Worm (Caenorhabditis elegans) whole organism, L3 larva: Measurements from ENCODE around the gene T08G5.3.

Experiments
- R02D3.7 ChIP-seq: fragments of 150-350 bp; optimal IDR thresholded peaks from 2 replicates; lab custom pipeline; 2014; ENCODE audit warnings: missing biosample characterization, missing genetic modification characterization
- ZK546.5 ChIP-seq: sonication (generic microtip); optimal IDR thresholded peaks from 2 replicates; lab custom pipeline; 2017; ENCODE audit warnings: missing biosample characterization, missing genetic modification characterization
- aly-2 ChIP-seq: fragments of 150-350 bp; optimal IDR thresholded peaks from 2 replicates; lab custom pipeline; 2014; ENCODE audit warnings: missing biosample characterization, missing genetic modification characterization
- ceh-28 ChIP-seq: fragments of 150-350 bp; optimal IDR thresholded peaks from 2 replicates; lab custom pipeline; 2014; ENCODE audit warnings: missing biosample characterization, missing genetic modification reagents, missing genetic modification characterization
- ceh-82 ChIP-seq: fragments of 150-350 bp; optimal IDR thresholded peaks from 2 replicates; lab custom pipeline; 2014; ENCODE audit warnings: missing biosample characterization, missing genetic modification characterization
- ceh-9 ChIP-seq: sonication (generic microtip); optimal IDR thresholded peaks from 2 replicates; lab custom pipeline; 2018; ENCODE audit warnings: missing biosample characterization, missing genetic modification characterization
- egl-27 ChIP-seq: sonication (generic microtip); optimal IDR thresholded peaks from 4 replicates; lab custom pipeline; 2017; ENCODE audit warnings: missing biosample characterization, missing genetic modification reagents, missing genetic modification characterization
- egl-5 ChIP-seq: fragments of 150-350 bp; optimal IDR thresholded peaks from 2 replicates; lab custom pipeline; 2017; ENCODE audit warnings: missing biosample characterization, missing genetic modification reagents, missing genetic modification characterization, inconsistent platforms
- elt-1 ChIP-seq: fragments of 150-350 bp; optimal IDR thresholded peaks from 2 replicates; lab custom pipeline; 2014; ENCODE audit warnings: missing biosample characterization, missing genetic modification characterization
- eor-1 ChIP-seq, 2 experiments: fragments of 150-350 bp; optimal IDR thresholded peaks; 2 replicates each; lab custom pipeline; 2014 to 2018; ENCODE audit warnings: missing biosample characterization in 2 of 2, missing genetic modification characterization in 2 of 2
- fkh-10 ChIP-seq: sonication (generic microtip); optimal IDR thresholded peaks from 2 replicates; lab custom pipeline; 2017; ENCODE audit warnings: missing biosample characterization, missing genetic modification reagents, missing genetic modification characterization
- fkh-2 ChIP-seq: fragments of 150-350 bp; optimal IDR thresholded peaks from 2 replicates; lab custom pipeline; 2014; ENCODE audit warnings: missing biosample characterization, missing genetic modification reagents, missing genetic modification characterization
- fos-1 ChIP-seq: fragments of 150-350 bp; optimal IDR thresholded peaks from 2 replicates; lab custom pipeline; 2014; ENCODE audit warnings: missing biosample characterization, missing genetic modification characterization
- hmg-11 ChIP-seq: sonication (generic microtip); optimal IDR thresholded peaks from 2 replicates; lab custom pipeline; 2016; ENCODE audit warnings: missing genetic modification characterization, missing compliant biosample characterization
- lin-39 ChIP-seq: fragments of 150-350 bp; optimal IDR thresholded peaks from 2 replicates; lab custom pipeline; 2018; ENCODE audit warnings: missing biosample characterization, missing genetic modification reagents, missing genetic modification characterization
- lsy-12 ChIP-seq: sonication (generic microtip); optimal IDR thresholded peaks from 2 replicates; lab custom pipeline; 2016; ENCODE audit warnings: mild to moderate bottlenecking, missing genetic modification characterization, missing compliant biosample characterization
- mdl-1 ChIP-seq: fragments of 150-350 bp; optimal IDR thresholded peaks from 2 replicates; lab custom pipeline; 2014; ENCODE audit warnings: missing biosample characterization, missing genetic modification characterization
- mml-1 ChIP-seq: fragments of 150-350 bp; sonication (generic microtip); optimal IDR thresholded peaks from 3 replicates; lab custom pipeline; 2014; ENCODE audit warnings: missing biosample characterization, missing genetic modification characterization
- nfya-1 ChIP-seq: sonication (generic microtip); optimal IDR thresholded peaks from 2 replicates; lab custom pipeline; 2017; ENCODE audit warnings: missing genetic modification characterization, mild to moderate bottlenecking, missing compliant biosample characterization, antibody characterized with exemption, moderate library complexity; ENCODE audit not compliant: insufficient read depth
- nhr-11 ChIP-seq: fragments of 150-350 bp; optimal IDR thresholded peaks from 2 replicates; lab custom pipeline; 2014; ENCODE audit warnings: missing biosample characterization, missing genetic modification characterization
- nhr-23 ChIP-seq: fragments of 150-350 bp; optimal IDR thresholded peaks from 2 replicates; lab custom pipeline; 2014; ENCODE audit warnings: missing biosample characterization, missing genetic modification reagents, missing genetic modification characterization
- nhr-25 ChIP-seq: sonication (generic microtip); optimal IDR thresholded peaks from 2 replicates; lab custom pipeline; 2017; ENCODE audit warnings: missing biosample characterization, missing genetic modification characterization
- nhr-28 ChIP-seq: fragments of 150-350 bp; optimal IDR thresholded peaks from 2 replicates; lab custom pipeline; 2014; ENCODE audit warnings: missing biosample characterization, missing genetic modification characterization
- nhr-43 ChIP-seq: sonication (generic microtip); optimal IDR thresholded peaks from 2 replicates; lab custom pipeline; 2016; ENCODE audit warnings: mild to moderate bottlenecking, missing genetic modification characterization, missing compliant biosample characterization; ENCODE audit not compliant: poor library complexity, severe bottlenecking
- nhr-76 ChIP-seq: fragments of 150-350 bp; sonication (generic microtip); optimal IDR thresholded peaks from 5 replicates; lab custom pipeline; 2014; ENCODE audit warnings: missing biosample characterization, missing genetic modification characterization
- nhr-77 ChIP-seq: fragments of 150-350 bp; optimal IDR thresholded peaks from 2 replicates; lab custom pipeline; 2014; ENCODE audit warnings: missing biosample characterization, missing genetic modification characterization
- pha-4 ChIP-seq: fragments of 150-350 bp; optimal IDR thresholded peaks from 2 replicates; lab custom pipeline; 2014; ENCODE audit warnings: missing biosample characterization, missing genetic modification reagents, missing genetic modification characterization
- pqm-1 ChIP-seq: fragments of 150-350 bp; optimal IDR thresholded peaks from 2 replicates; lab custom pipeline; 2017; ENCODE audit warnings: missing biosample characterization, missing genetic modification characterization, inconsistent platforms
- sea-2 ChIP-seq: fragments of 150-350 bp; sonication (generic microtip); optimal IDR thresholded peaks from 4 replicates; lab custom pipeline; 2014; ENCODE audit warnings: missing biosample characterization, missing genetic modification reagents, missing genetic modification characterization
- skn-1 ChIP-seq: fragments of 150-350 bp; optimal IDR thresholded peaks from 2 replicates; lab custom pipeline; 2014; ENCODE audit warnings: missing biosample characterization, missing genetic modification characterization
- snpc-4 ChIP-seq: fragments of 150-350 bp; optimal IDR thresholded peaks from 2 replicates; lab custom pipeline; 2014; ENCODE audit warnings: missing biosample characterization, missing genetic modification characterization
- tbx-2 ChIP-seq: sonication (generic microtip); optimal IDR thresholded peaks from 2 replicates; lab custom pipeline; 2016; ENCODE audit warnings: mild to moderate bottlenecking, missing genetic modification characterization, missing compliant biosample characterization
- unc-39 ChIP-seq: sonication (generic microtip); optimal IDR thresholded peaks from 4 replicates; lab custom pipeline; 2017; ENCODE audit warnings: missing biosample characterization, missing genetic modification characterization
- zag-1 ChIP-seq: fragments of 150-350 bp; optimal IDR thresholded peaks from 2 replicates; lab custom pipeline; 2014; ENCODE audit warnings: missing biosample characterization, missing genetic modification characterization

Gene T08G5.3

DNA sequence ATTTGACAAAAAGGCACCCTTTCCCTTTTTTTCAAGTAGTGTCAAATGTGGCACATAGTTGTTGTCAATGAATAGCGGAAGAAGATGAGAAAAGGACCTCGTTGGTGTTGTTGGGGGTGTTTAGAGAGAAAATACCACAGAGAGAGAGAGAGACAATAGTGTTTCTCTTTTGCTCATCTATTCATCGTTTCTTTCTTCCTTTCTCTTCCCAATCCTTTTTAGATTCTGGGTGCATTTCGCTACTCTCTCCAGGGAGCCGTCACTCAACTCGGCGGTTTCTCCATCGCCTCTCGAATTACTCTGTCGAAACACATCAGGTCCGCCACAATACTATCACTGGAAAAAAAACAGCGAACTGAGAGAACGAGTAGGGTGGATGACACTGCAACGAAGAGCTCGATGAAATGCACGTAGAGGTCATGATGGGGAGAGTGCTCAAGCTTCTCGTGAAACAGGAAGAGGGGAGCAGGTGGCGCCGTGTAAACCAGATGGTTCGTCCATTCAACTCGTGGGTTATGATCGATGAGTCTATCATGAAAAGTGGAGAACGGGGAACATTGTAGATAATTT lies 23.6 kb downstream of the T08G5.3 start:
- TF ChIP-seq nhr-28 (tag; lab: Kevin White, UChicago): no peak
- TF ChIP-seq elt-1 (tag; lab: Kevin White, UChicago): no peak
- TF ChIP-seq egl-5 (tag; lab: Kevin White, UChicago): peak; percentile 53
- TF ChIP-seq nhr-43 (tag; lab: Kevin White, UChicago): no peak
- no peak for TF ChIP-seq unc-39 (tag; lab: Kevin White, UChicago)
- no peak for TF ChIP-seq nhr-23
- peak; percentile 8 for TF ChIP-seq hmg-11 (tag; lab: Kevin White, UChicago)
- TF ChIP-seq pqm-1: no peak
- no peak for TF ChIP-seq zag-1 (tag; lab: Kevin White, UChicago)
- TF ChIP-seq snpc-4 (tag; lab: Kevin White, UChicago): peak; percentile 0
- no peak for TF ChIP-seq fkh-10 (GFP tag; lab: Kevin White, UChicago)
- TF ChIP-seq nfya-1 (tag; lab: Kevin White, UChicago): peak; percentile 29
- TF ChIP-seq R02D3.7 (tag; lab: Kevin White, UChicago): no peak

DNA sequence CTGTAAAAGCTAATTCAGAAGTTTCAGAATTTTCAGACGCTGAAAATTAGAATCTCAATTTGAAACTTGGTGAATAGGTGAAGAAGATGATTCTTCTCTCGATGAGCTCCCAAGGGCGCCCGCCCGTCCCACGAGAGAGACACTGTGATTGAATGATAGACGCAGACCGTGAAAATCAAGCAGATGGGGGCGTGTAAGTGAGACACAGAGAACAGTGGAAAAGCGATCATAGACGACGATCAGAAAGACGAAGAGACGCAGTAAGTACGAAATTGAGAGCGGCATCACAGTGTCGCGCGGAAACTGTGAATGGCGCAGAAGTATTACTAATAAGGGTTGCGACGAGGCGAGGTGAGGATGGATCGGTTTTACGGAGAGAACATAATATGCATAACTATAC lies 24.9 kb downstream of the T08G5.3 start:
- TF ChIP-seq egl-5 (tag; lab: Kevin White, UChicago) (no peak), nhr-11 (no peak), R02D3.7 (tag; lab: Kevin White, UChicago) (no peak), lin-39 (tag; lab: Kevin White, UChicago) (no peak), unc-39 (tag; lab: Kevin White, UChicago) (no peak), pha-4 (peak; percentile 43), pqm-1 (peak; percentile 21), zag-1 (tag; lab: Kevin White, UChicago) (no peak), snpc-4 (tag; lab: Kevin White, UChicago) (no peak), tbx-2 (tag; lab: Kevin White, UChicago) (no peak), fkh-2 (tag; lab: Kevin White, UChicago) (no peak), sea-2 (GFP tag; lab: Kevin White, UChicago) (no peak), nhr-23 (no peak), mml-1 (tag; lab: Kevin White, UChicago) (no peak), nhr-25 (tag; lab: Kevin White, UChicago) (peak; percentile 35), fkh-10 (GFP tag; lab: Kevin White, UChicago) (no peak)

DNA sequence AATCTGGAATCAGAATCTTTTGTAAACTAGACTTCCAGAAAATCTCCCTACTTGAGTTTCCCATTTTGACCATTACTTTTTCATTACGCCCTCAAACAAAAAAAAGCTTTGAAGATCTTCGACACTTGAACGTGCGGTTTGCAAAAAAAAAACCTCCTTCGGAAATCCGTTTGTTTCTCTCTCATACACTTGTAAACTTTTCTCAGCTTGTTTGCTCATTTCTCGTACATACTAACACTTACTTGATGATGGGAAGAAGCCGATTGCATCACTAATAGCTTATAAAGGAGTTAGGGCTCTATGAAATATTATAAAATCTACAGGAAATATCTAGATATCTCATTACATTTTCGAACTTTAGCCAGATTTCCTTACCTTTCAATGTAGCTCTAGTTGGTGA lies 25.4 kb downstream of the T08G5.3 start:
- TF ChIP-seq ceh-28 (tag; lab: Kevin White, UChicago) (no peak), zag-1 (tag; lab: Kevin White, UChicago) (no peak), nhr-43 (tag; lab: Kevin White, UChicago) (no peak), ceh-9 (no peak), nhr-77 (tag; lab: Kevin White, UChicago) (no peak), pqm-1 (no peak), lsy-12 (tag; lab: Kevin White, UChicago) (no peak), nhr-25 (tag; lab: Kevin White, UChicago) (no peak), nhr-23 (no peak), pha-4 (no peak), skn-1 (tag; lab: Kevin White, UChicago) (no peak), snpc-4 (tag; lab: Kevin White, UChicago) (no peak), hmg-11 (tag; lab: Kevin White, UChicago) (no peak), nfya-1 (tag; lab: Kevin White, UChicago) (no peak), aly-2 (tag; lab: Kevin White, UChicago) (no peak), egl-27 (tag; lab: Kevin White, UChicago) (no peak), mml-1 (tag; lab: Kevin White, UChicago) (no peak), fkh-10 (GFP tag; lab: Kevin White, UChicago) (no peak), eor-1 (tag; optimal IDR thresholded peaks at IDR 0.05; lab: Kevin White, UChicago) (no peak)

DNA sequence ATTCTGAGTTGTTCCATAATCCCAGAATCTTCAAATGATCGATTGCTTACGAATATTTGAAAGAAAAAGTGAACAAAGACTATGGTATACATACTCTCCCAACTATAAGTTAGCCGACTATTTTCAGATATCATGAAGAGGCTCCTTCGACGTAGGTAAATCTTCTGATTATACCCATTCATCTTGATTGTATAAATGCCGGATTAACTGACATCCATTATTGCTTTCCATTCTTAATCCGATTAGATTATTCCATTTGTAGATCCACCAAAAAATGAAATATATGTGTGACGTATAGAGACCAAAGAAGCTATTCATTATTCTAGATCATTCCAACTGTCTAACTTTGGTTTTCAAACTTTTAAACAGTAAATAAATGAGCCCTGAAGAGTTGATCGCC lies 33.8 kb downstream of the T08G5.3 start:
- TF ChIP-seq mdl-1: no peak
- no peak for TF ChIP-seq pqm-1
- no peak for TF ChIP-seq ZK546.5 (tag; lab: Kevin White, UChicago)
- no peak for TF ChIP-seq ceh-82 (tag; lab: Kevin White, UChicago)
- no peak for TF ChIP-seq nhr-23
- no peak for TF ChIP-seq fos-1
- no peak for TF ChIP-seq nhr-43 (tag; lab: Kevin White, UChicago)
- TF ChIP-seq unc-39 (tag; lab: Kevin White, UChicago): no peak
- TF ChIP-seq snpc-4 (tag; lab: Kevin White, UChicago): no peak
- no peak for TF ChIP-seq nhr-76 (tag; lab: Kevin White, UChicago)
- TF ChIP-seq nhr-77 (tag; lab: Kevin White, UChicago): no peak
- no peak for TF ChIP-seq elt-1 (tag; lab: Kevin White, UChicago)
- TF ChIP-seq fkh-10 (GFP tag; lab: Kevin White, UChicago): no peak
- no peak for TF ChIP-seq aly-2 (tag; lab: Kevin White, UChicago)
- TF ChIP-seq, all 47 proteins: peak for 0
